Worm (Caenorhabditis elegans): ENCODE data around the gene sodh-2.

ce11 chrV:11852305-11852704 is 38.7 kb downstream of the sodh-2 start:
- TF ChIP-seq ets-7 (tag; optimal IDR thresholded peaks at IDR 0.05) (no peak), hmg-4 (GFP tag; optimal IDR thresholded peaks at IDR 0.05) (no peak), ceh-13 (GFP tag; optimal IDR thresholded peaks at IDR 0.05) (no peak), ama-1 (optimal IDR thresholded peaks at IDR 0.05) (no peak), aly-1 (tag; optimal IDR thresholded peaks at IDR 0.05) (no peak), tra-4 (tag; optimal IDR thresholded peaks at IDR 0.05) (no peak), hmbx-1 (tag; optimal IDR thresholded peaks at IDR 0.05) (no peak), flt-1 (GFP tag; IDR thresholded peaks at IDR 0.05) (no peak), ceh-36 (tag; optimal IDR thresholded peaks at IDR 0.05) (no peak), scrt-1 (GFP tag; IDR thresholded peaks at IDR 0.05) (no peak), tbx-37 (GFP tag; conservative IDR thresholded peaks at IDR 0.05) (no peak), tbx-11 (GFP tag; IDR thresholded peaks at IDR 0.05) (no peak)

Measured in whole organism, early embryonic.